Worm (Caenorhabditis elegans) whole organism, L2 larva: ENCODE measurements around the gene try-8.

Experiments
- aly-2 ChIP-seq: fragments of 150-350 bp; optimal IDR thresholded peaks from 2 replicates; lab custom pipeline; 2014; ENCODE audit warnings: missing biosample characterization, missing genetic modification characterization
- blmp-1 ChIP-seq: sonication (generic microtip); optimal IDR thresholded peaks from 2 replicates; lab custom pipeline; 2017; ENCODE audit warnings: missing genetic modification characterization, mild to moderate bottlenecking, missing compliant biosample characterization, antibody characterized with exemption, moderate library complexity; ENCODE audit not compliant: insufficient read depth
- fos-1 ChIP-seq: fragments of 150-350 bp; optimal IDR thresholded peaks from 2 replicates; lab custom pipeline; 2014; ENCODE audit warnings: missing biosample characterization, missing genetic modification characterization
- lin-11 ChIP-seq: fragments of 150-350 bp; sonication (generic microtip); optimal IDR thresholded peaks from 2 replicates; lab custom pipeline; 2014; ENCODE audit warnings: missing biosample characterization, missing genetic modification characterization, inconsistent platforms, mixed read lengths
- nhr-237 ChIP-seq: fragments of 150-350 bp; optimal IDR thresholded peaks from 2 replicates; lab custom pipeline; 2014; ENCODE audit warnings: missing biosample characterization, missing genetic modification characterization
- skn-1 ChIP-seq: sonication (generic microtip); optimal IDR thresholded peaks from 2 replicates; lab custom pipeline; 2017; ENCODE audit warnings: missing biosample characterization, missing genetic modification characterization

ce11 chrV:7490340-7490739 is 36.2 kb upstream of the try-8 start, which contains the start of gene srbc-9:
- no peak for TF ChIP-seq nhr-237 (tag; lab: Kevin White, UChicago)
- no peak for TF ChIP-seq lin-11 (tag; lab: Kevin White, UChicago)
- TF ChIP-seq fos-1 (tag; lab: Kevin White, UChicago) = no peak
- no peak for TF ChIP-seq blmp-1 (tag; lab: Kevin White, UChicago)
- TF ChIP-seq skn-1 = no peak
- no peak for TF ChIP-seq aly-2 (tag; lab: Kevin White, UChicago)
